Worm (Caenorhabditis elegans) whole organism, L4 larva: ENCODE data around the gene irld-24.

Experiments
- F49E8.2 ChIP-seq: sonication (generic microtip); optimal IDR thresholded peaks from 2 replicates; lab custom pipeline; 2016; ENCODE audit warnings: missing compliant biosample characterization, mild to moderate bottlenecking, missing genetic modification characterization, borderline replicate concordance
- T20F7.1 ChIP-seq: fragments of 200-800 bp; sonication (Bioruptor generic); optimal IDR thresholded peaks from 2 replicates; lab custom pipeline; 2018; ENCODE audit warnings: mild to moderate bottlenecking, missing genetic modification characterization, missing compliant biosample characterization
- Y48G9A.11 ChIP-seq: fragments of 200-800 bp; sonication (Bioruptor generic); IDR thresholded peaks from 2 replicates; pipeline ENCODE4 v1.3.6; 2022; ENCODE audit warnings: missing genetic modification reagents, missing genetic modification characterization, missing compliant biosample characterization
- ceh-20 ChIP-seq: fragments of 200-800 bp; sonication (Bioruptor generic); IDR thresholded peaks from 2 replicates; pipeline ENCODE4 v1.3.6; 2022; ENCODE audit warnings: missing genetic modification reagents, missing genetic modification characterization, missing compliant biosample characterization
- duxl-1 ChIP-seq: sonication (generic microtip); optimal IDR thresholded peaks from 2 replicates; lab custom pipeline; 2016; ENCODE audit warnings: mild to moderate bottlenecking, missing genetic modification characterization, moderate library complexity, missing compliant biosample characterization; ENCODE audit not compliant: poor library complexity
- jun-1 ChIP-seq: fragments of 150-350 bp; optimal IDR thresholded peaks from 2 replicates; lab custom pipeline; 2014; ENCODE audit warnings: missing biosample characterization, missing genetic modification reagents, missing genetic modification characterization
- lin-13 ChIP-seq: fragments of 150-350 bp; optimal IDR thresholded peaks from 2 replicates; lab custom pipeline; 2014; ENCODE audit warnings: missing biosample characterization, missing genetic modification reagents, missing genetic modification characterization
- lin-29 ChIP-seq: fragments of 200-800 bp; sonication (Bioruptor generic); IDR thresholded peaks from 2 replicates; pipeline ENCODE4 v1.3.6; 2022; ENCODE audit warnings: missing genetic modification reagents, missing genetic modification characterization, missing compliant biosample characterization
- lin-39 ChIP-seq: fragments of 150-350 bp; optimal IDR thresholded peaks from 2 replicates; lab custom pipeline; 2014; ENCODE audit warnings: missing biosample characterization, missing genetic modification reagents, missing genetic modification characterization
- madf-9 ChIP-seq: fragments of 200-800 bp; sonication (Bioruptor generic); conservative IDR thresholded peaks from 2 replicates; pipeline ENCODE4 v1.3.6; 2022; ENCODE audit warnings: missing genetic modification reagents, missing genetic modification characterization, missing compliant biosample characterization
- mep-1 ChIP-seq: fragments of 150-350 bp; sonication (generic microtip); optimal IDR thresholded peaks from 3 replicates; lab custom pipeline; 2014; ENCODE audit warnings: missing biosample characterization, missing genetic modification characterization
- mes-2 ChIP-seq: sonication (generic microtip); optimal IDR thresholded peaks from 2 replicates; lab custom pipeline; 2016; ENCODE audit warnings: missing genotype, mild to moderate bottlenecking, missing genetic modification characterization, missing compliant biosample characterization; ENCODE audit not compliant: poor library complexity, severe bottlenecking
- sdz-12 ChIP-seq: fragments of 200-800 bp; sonication (Bioruptor generic); optimal IDR thresholded peaks from 2 replicates; lab custom pipeline; 2018; ENCODE audit warnings: mild to moderate bottlenecking, missing genetic modification characterization, missing compliant biosample characterization
- set-16 ChIP-seq: fragments of 200-800 bp; sonication (Bioruptor generic); IDR thresholded peaks from 2 replicates; pipeline ENCODE4 v1.3.6; 2022; ENCODE audit warnings: missing genetic modification reagents, missing genetic modification characterization, missing compliant biosample characterization
- spr-3 ChIP-seq: fragments of 200-800 bp; sonication (Bioruptor generic); optimal IDR thresholded peaks from 2 replicates; lab custom pipeline; 2018; ENCODE audit warnings: mild to moderate bottlenecking, missing genetic modification characterization, missing compliant biosample characterization
- tag-97 ChIP-seq: fragments of 200-800 bp; sonication (Bioruptor generic); IDR thresholded peaks from 2 replicates; pipeline ENCODE4 v1.3.6; 2022; ENCODE audit warnings: missing genetic modification characterization, missing compliant biosample characterization
- unc-130 ChIP-seq: sonication (generic microtip); optimal IDR thresholded peaks from 2 replicates; lab custom pipeline; 2016; ENCODE audit warnings: missing genetic modification reagents, missing genetic modification characterization, missing compliant biosample characterization
- unc-62 ChIP-seq, 3 experiments: fragments of 150-350 bp in 1 of 3; sonication (generic microtip); optimal IDR thresholded peaks in 2 of 3; peaks in 1 of 3; 1 replicate in 1 of 3; 2 replicates in 2 of 3; lab custom pipeline; 2014 to 2017; ENCODE audit warnings: missing biosample characterization in 3 of 3, missing genetic modification characterization in 3 of 3, missing genetic modification reagents in 3 of 3, missing genotype in 1 of 3

Gene irld-24

DNA sequence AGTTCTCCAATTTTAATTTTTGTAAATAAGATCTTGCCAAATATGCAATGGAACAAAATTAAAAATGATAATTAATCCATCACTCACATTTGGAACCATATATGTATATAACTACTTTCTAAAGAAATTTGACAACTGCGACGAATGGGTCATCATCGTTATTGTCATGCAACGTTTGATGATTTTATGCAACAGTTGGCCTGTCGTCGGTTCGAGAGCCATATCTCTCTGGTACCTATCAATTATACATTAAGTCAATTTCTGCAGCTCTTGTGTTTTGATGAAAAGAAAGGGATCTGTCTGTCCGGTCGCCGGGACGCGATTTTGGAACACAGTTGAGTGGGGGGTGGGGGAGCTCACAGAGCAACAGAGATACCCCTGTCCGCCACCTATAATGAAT, 52.9 kb downstream of the irld-24 start:
- no peak for TF ChIP-seq mep-1 (tag; lab: Kevin White, UChicago)
- TF ChIP-seq spr-3 (GFP tag; lab: Kevin White, UChicago) = no peak
- no peak for TF ChIP-seq lin-39
- TF ChIP-seq jun-1 (tag; lab: Kevin White, UChicago) = no peak
- TF ChIP-seq duxl-1 (tag; lab: Kevin White, UChicago) = no peak
- no peak for TF ChIP-seq F49E8.2 (tag; lab: Kevin White, UChicago)
- TF ChIP-seq tag-97 (GFP tag; lab: Robert Waterston, UW) = no peak
- no peak for TF ChIP-seq lin-13 (GFP tag; lab: Kevin White, UChicago)
- no peak for TF ChIP-seq Y48G9A.11 (GFP tag; lab: Robert Waterston, UW)
- TF ChIP-seq set-16 (GFP tag; lab: Robert Waterston, UW) = no peak
- no peak for TF ChIP-seq unc-130 (GFP tag; lab: Kevin White, UChicago)
- TF ChIP-seq sdz-12 (GFP tag; lab: Kevin White, UChicago) = no peak
- no peak for TF ChIP-seq lin-29 (GFP tag; lab: Robert Waterston, UW)
- no peak for TF ChIP-seq mes-2 (tag; lab: Kevin White, UChicago)
- no peak for TF ChIP-seq madf-9 (GFP tag; lab: Robert Waterston, UW)
- TF ChIP-seq ceh-20 (GFP tag; lab: Robert Waterston, UW) = no peak
- TF ChIP-seq unc-62 (GFP tag; optimal IDR thresholded peaks at IDR 0.05 in 1 of 2; lab: Kevin White, UChicago) = no peak
- no peak for TF ChIP-seq unc-62 (tag; optimal IDR thresholded peaks at IDR 0.05; lab: Kevin White, UChicago)
- TF ChIP-seq T20F7.1 (GFP tag; lab: Kevin White, UChicago) = no peak
- TF ChIP-seq, all 104 proteins: peak for 0
